Fruit fly (Drosophila melanogaster) whole organism, embryonic: ENCODE measurements around the gene CG33523.

ENCODE experiments used
- Atf-2 ChIP-seq: fragments of 200-800 bp; sonication (Bioruptor generic); optimal IDR thresholded peaks from 2 replicates; lab custom pipeline; 2016; ENCODE audit warnings: missing biosample characterization, missing genetic modification characterization
- B-H1 ChIP-seq: fragments of 200-800 bp; sonication (Bioruptor generic); IDR thresholded peaks from 3 replicates; pipeline ENCODE4 v1.3.6; 2022; ENCODE audit warnings: missing biosample characterization, missing genetic modification characterization
- Bdp1 ChIP-seq: fragments of 200-800 bp; sonication (Bioruptor generic); optimal IDR thresholded peaks from 3 replicates; lab custom pipeline; 2016; ENCODE audit warnings: missing biosample characterization, missing genetic modification characterization
- Blimp-1 ChIP-seq: fragments of 200-800 bp; sonication (Bioruptor generic); optimal IDR thresholded peaks from 3 replicates; lab custom pipeline; 2018; ENCODE audit warnings: missing biosample characterization, missing genetic modification characterization, mild to moderate bottlenecking, moderate library complexity, missing genetic modification reagents
- CG1024 ChIP-seq: fragments of 200-800 bp; sonication (Bioruptor generic); IDR thresholded peaks from 2 replicates; pipeline ENCODE4 v1.3.6; 2022; ENCODE audit warnings: missing biosample characterization, missing genetic modification characterization
- CG10267 ChIP-seq: fragments of 200-800 bp; sonication (Bioruptor generic); optimal IDR thresholded peaks from 2 replicates; lab custom pipeline; 2018; ENCODE audit warnings: missing biosample characterization, mild to moderate bottlenecking, missing genetic modification characterization, moderate library complexity
- CG10431 ChIP-seq: fragments of 200-800 bp; sonication (Bioruptor generic); optimal IDR thresholded peaks from 3 replicates; lab custom pipeline; 2018; ENCODE audit warnings: missing biosample characterization, mild to moderate bottlenecking, missing genetic modification characterization
- CG10543 ChIP-seq: fragments of 200-800 bp; sonication (Bioruptor generic); optimal IDR thresholded peaks from 3 replicates; lab custom pipeline; 2017; ENCODE audit warnings: missing biosample characterization, mild to moderate bottlenecking, missing genetic modification characterization, moderate library complexity
- CG10654 ChIP-seq: fragments of 200-800 bp; sonication (Bioruptor generic); optimal IDR thresholded peaks from 2 replicates; lab custom pipeline; 2016; ENCODE audit warnings: missing biosample characterization, missing genetic modification characterization
- CG11696 ChIP-seq: fragments of 200-800 bp; sonication (Bioruptor generic); IDR thresholded peaks from 2 replicates; pipeline ENCODE4 v1.3.6; 2022; ENCODE audit warnings: missing biosample characterization, missing genetic modification characterization
- CG12299 ChIP-seq: fragments of 200-800 bp; sonication (Bioruptor generic); optimal IDR thresholded peaks from 2 replicates; lab custom pipeline; 2018; ENCODE audit warnings: missing biosample characterization, mild to moderate bottlenecking, missing genetic modification characterization
- CG13123 ChIP-seq: fragments of 200-800 bp; sonication (Bioruptor generic); optimal IDR thresholded peaks from 2 replicates; lab custom pipeline; 2016; ENCODE audit warnings: missing biosample characterization, missing genetic modification characterization
- CG16863 ChIP-seq: fragments of 200-800 bp; sonication (Bioruptor generic); optimal IDR thresholded peaks from 3 replicates; lab custom pipeline; 2016; ENCODE audit warnings: missing biosample characterization, missing genetic modification characterization
- CG2889 ChIP-seq: fragments of 200-800 bp; sonication (Bioruptor generic); IDR thresholded peaks from 3 replicates; pipeline ENCODE4 v1.3.6; 2022; ENCODE audit warnings: missing biosample characterization, missing genetic modification characterization
- CG32532 ChIP-seq: fragments of 200-800 bp; sonication (Bioruptor generic); IDR thresholded peaks from 2 replicates; pipeline ENCODE4 v1.3.6; 2022; ENCODE audit warnings: missing biosample characterization, missing genetic modification characterization
- CG34422 ChIP-seq: fragments of 200-800 bp; sonication (Bioruptor generic); IDR thresholded peaks from 3 replicates; pipeline ENCODE4 v1.3.6; 2022; ENCODE audit warnings: missing biosample characterization, missing genetic modification characterization
- CG42726 ChIP-seq: fragments of 200-800 bp; sonication (Bioruptor generic); IDR thresholded peaks from 2 replicates; pipeline ENCODE4 v1.3.6; 2022; ENCODE audit warnings: missing biosample characterization, missing genetic modification characterization; ENCODE audit not compliant: partially characterized antibody
- CG4328 ChIP-seq: fragments of 200-800 bp; sonication (Bioruptor generic); optimal IDR thresholded peaks from 3 replicates; lab custom pipeline; 2017; ENCODE audit warnings: missing biosample characterization, missing genetic modification reagents, missing genetic modification characterization
- CG4707 ChIP-seq: fragments of 200-800 bp; sonication (Bioruptor generic); optimal IDR thresholded peaks from 2 replicates; lab custom pipeline; 2018; ENCODE audit warnings: missing biosample characterization, mild to moderate bottlenecking, missing genetic modification characterization, moderate library complexity
- CG7271 ChIP-seq: fragments of 200-800 bp; sonication (Bioruptor generic); optimal IDR thresholded peaks from 2 replicates; lab custom pipeline; 2018; ENCODE audit warnings: missing biosample characterization, mild to moderate bottlenecking, missing genetic modification characterization, moderate library complexity
- CG8281 ChIP-seq: fragments of 200-800 bp; sonication (Bioruptor generic); optimal IDR thresholded peaks from 2 replicates; lab custom pipeline; 2018; ENCODE audit warnings: missing biosample characterization, mild to moderate bottlenecking, missing genetic modification characterization, moderate library complexity
- CG8388 ChIP-seq: fragments of 200-800 bp; sonication (Bioruptor generic); optimal IDR thresholded peaks from 2 replicates; lab custom pipeline; 2019; ENCODE audit warnings: missing biosample characterization, mild to moderate bottlenecking, missing genetic modification characterization, moderate library complexity
- Dp ChIP-seq: fragments of 200-800 bp; sonication (Bioruptor generic); optimal IDR thresholded peaks from 2 replicates; lab custom pipeline; 2018; ENCODE audit warnings: missing biosample characterization, mild to moderate bottlenecking, missing genetic modification characterization, moderate library complexity
- Gsc ChIP-seq: fragments of 200-800 bp; sonication (Bioruptor generic); IDR thresholded peaks from 2 replicates; pipeline ENCODE4 v1.3.6; 2022; ENCODE audit warnings: missing biosample characterization, missing genetic modification characterization
- HLH54F ChIP-seq: fragments of 200-800 bp; sonication (Bioruptor generic); optimal IDR thresholded peaks from 3 replicates; lab custom pipeline; 2016; ENCODE audit warnings: missing biosample characterization, missing genetic modification characterization
- HmgD ChIP-seq: fragments of 200-800 bp; sonication (Bioruptor generic); optimal IDR thresholded peaks from 3 replicates; lab custom pipeline; 2016; ENCODE audit warnings: missing biosample characterization, missing genetic modification characterization
- Hr39 ChIP-seq: fragments of >200 bp; optimal IDR thresholded peaks from 2 replicates; lab custom pipeline; 2017
- Hr51 ChIP-seq, 2 experiments: fragments of 200-800 bp; sonication (Bioruptor generic); optimal IDR thresholded peaks; 2 replicates in 1 of 2; 3 replicates in 1 of 2; lab custom pipeline; 2016 to 2018; ENCODE audit warnings: missing biosample characterization in 2 of 2, missing genetic modification characterization in 2 of 2, mild to moderate bottlenecking in 1 of 2, moderate library complexity in 1 of 2
- MBD-R2 ChIP-seq: fragments of 200-800 bp; sonication (Bioruptor generic); IDR thresholded peaks from 2 replicates; pipeline ENCODE4 v1.3.6; 2022; ENCODE audit warnings: missing biosample characterization, missing genetic modification characterization
- Med ChIP-seq: fragments of 200-800 bp; sonication (Bioruptor generic); peaks from one replicate; lab custom pipeline; 2016; ENCODE audit warnings: missing biosample characterization, missing genetic modification characterization, mild to moderate bottlenecking, inconsistent platforms, moderate library complexity
- Mes4 ChIP-seq: fragments of 200-800 bp; sonication (Bioruptor generic); optimal IDR thresholded peaks from 2 replicates; lab custom pipeline; 2016; ENCODE audit warnings: missing biosample characterization, missing genetic modification characterization
- Nf-YA ChIP-seq: fragments of 200-800 bp; sonication (Bioruptor generic); IDR thresholded peaks from 2 replicates; pipeline ENCODE4 v1.3.6; 2022; ENCODE audit warnings: missing biosample characterization, missing genetic modification characterization
- Oli ChIP-seq: fragments of 200-800 bp; sonication (Bioruptor generic); optimal IDR thresholded peaks from 2 replicates; lab custom pipeline; 2018; ENCODE audit warnings: missing biosample characterization, mild to moderate bottlenecking, missing genetic modification characterization, moderate library complexity
- ab ChIP-seq: fragments of 200-800 bp; sonication (Bioruptor generic); optimal IDR thresholded peaks from 2 replicates; lab custom pipeline; 2016; ENCODE audit warnings: missing biosample characterization, missing genetic modification characterization
- aop ChIP-seq: fragments of 200-800 bp; sonication (Bioruptor generic); IDR thresholded peaks from 2 replicates; pipeline ENCODE4 v1.3.6; 2022; ENCODE audit warnings: missing biosample characterization, missing genetic modification characterization
- ash1 ChIP-seq: fragments of 200-800 bp; sonication (Bioruptor generic); optimal IDR thresholded peaks from 2 replicates; lab custom pipeline; 2018; ENCODE audit warnings: missing biosample characterization, mild to moderate bottlenecking, missing genetic modification characterization
- bab2 ChIP-seq: fragments of 200-800 bp; sonication (Bioruptor generic); optimal IDR thresholded peaks from 2 replicates; lab custom pipeline; 2016; ENCODE audit warnings: missing biosample characterization, missing genetic modification characterization
- bigmax ChIP-seq: fragments of 200-800 bp; sonication (Bioruptor generic); optimal IDR thresholded peaks from 2 replicates; lab custom pipeline; 2018; ENCODE audit warnings: missing biosample characterization, mild to moderate bottlenecking, missing genetic modification characterization
- emc ChIP-seq: fragments of 200-800 bp; sonication (Bioruptor generic); optimal IDR thresholded peaks from 2 replicates; lab custom pipeline; 2016; ENCODE audit warnings: missing biosample characterization, missing genetic modification characterization
- ewg ChIP-seq: fragments of 200-800 bp; sonication (Bioruptor generic); optimal IDR thresholded peaks from 3 replicates; lab custom pipeline; 2017; ENCODE audit warnings: mild to moderate bottlenecking, missing biosample characterization, missing genetic modification reagents, missing genetic modification characterization
- eyg ChIP-seq: fragments of 200-800 bp; sonication (Bioruptor generic); optimal IDR thresholded peaks from 3 replicates; lab custom pipeline; 2016; ENCODE audit warnings: missing biosample characterization, missing genetic modification characterization
- fd102C ChIP-seq: fragments of 200-800 bp; sonication (Bioruptor generic); optimal IDR thresholded peaks from 2 replicates; lab custom pipeline; 2018; ENCODE audit warnings: missing biosample characterization, mild to moderate bottlenecking, missing genetic modification characterization, moderate library complexity
- gem ChIP-seq: fragments of 200-800 bp; sonication (Bioruptor generic); optimal IDR thresholded peaks from 2 replicates; lab custom pipeline; 2019; ENCODE audit warnings: missing biosample characterization, mild to moderate bottlenecking, missing genetic modification characterization, moderate library complexity
- klu ChIP-seq: fragments of 200-800 bp; sonication (Bioruptor generic); IDR thresholded peaks from 2 replicates; pipeline ENCODE4 v1.3.6; 2022; ENCODE audit warnings: missing biosample characterization, missing genetic modification characterization
- luna ChIP-seq: fragments of 200-800 bp; sonication (Bioruptor generic); optimal IDR thresholded peaks from 2 replicates; lab custom pipeline; 2016; ENCODE audit warnings: missing biosample characterization, missing genetic modification characterization
- p53 ChIP-seq: fragments of 200-800 bp; sonication (Bioruptor generic); optimal IDR thresholded peaks from 2 replicates; lab custom pipeline; 2016; ENCODE audit warnings: missing biosample characterization, missing genetic modification characterization
- pros ChIP-seq: fragments of 200-800 bp; sonication (Bioruptor generic); optimal IDR thresholded peaks from 3 replicates; lab custom pipeline; 2019; ENCODE audit warnings: missing biosample characterization, mild to moderate bottlenecking, missing genetic modification characterization, moderate library complexity
- psq ChIP-seq: fragments of 200-800 bp; sonication (Bioruptor generic); optimal IDR thresholded peaks from 2 replicates; lab custom pipeline; 2017; ENCODE audit warnings: missing biosample characterization, missing genetic modification characterization
- sr ChIP-seq: fragments of 200-800 bp; sonication (Bioruptor generic); IDR thresholded peaks from 3 replicates; pipeline ENCODE4 v1.3.6; 2022; ENCODE audit warnings: missing biosample characterization, missing genetic modification characterization
- tna ChIP-seq: fragments of 200-800 bp; sonication (Bioruptor generic); IDR thresholded peaks from 2 replicates; pipeline ENCODE4 v1.3.6; 2022; ENCODE audit warnings: missing biosample characterization, missing genetic modification characterization; ENCODE audit not compliant: partially characterized antibody
- usp ChIP-seq: fragments of >200 bp; optimal IDR thresholded peaks from 2 replicates; lab custom pipeline; 2017; ENCODE audit warnings: missing biosample characterization, missing genetic modification characterization
- zen2 ChIP-seq: fragments of 200-800 bp; sonication (Bioruptor generic); IDR thresholded peaks from 3 replicates; pipeline ENCODE4 v1.3.6; 2022; ENCODE audit warnings: missing biosample characterization, missing genetic modification characterization; ENCODE audit not compliant: partially characterized antibody

The CG33523 gene

dm6 chr3L:5920778-5921177 lies 2.9 kb upstream of the CG33523 start (continued):
- TF ChIP-seq CG42726 (GFP tag; lab: Robert Waterston, UW), result no peak
- peak; percentile 35 for TF ChIP-seq CG8388 (GFP tag; lab: Kevin White, UChicago)
- TF ChIP-seq CG12299, result no peak
- no peak for TF ChIP-seq CG10267
- TF ChIP-seq ash1 (GFP tag; lab: Kevin White, UChicago), result no peak
- no peak for TF ChIP-seq bigmax (GFP tag; lab: Kevin White, UChicago)
- no peak for TF ChIP-seq klu (GFP tag; lab: Robert Waterston, UW)
- TF ChIP-seq CG2889 (GFP tag; lab: Robert Waterston, UW), result no peak
- TF ChIP-seq HmgD, result no peak
- TF ChIP-seq CG4707 (GFP tag; lab: Kevin White, UChicago), result no peak
- TF ChIP-seq CG32532, result no peak; the same call in 1 of the 2 replicates
- TF ChIP-seq Bdp1 (GFP tag; lab: Kevin White, UChicago), result no peak
- no peak for TF ChIP-seq CG16863 (GFP tag; lab: Kevin White, UChicago)
- TF ChIP-seq CG10654 (GFP tag; lab: Kevin White, UChicago), result no peak
- TF ChIP-seq Hr39 (lab: Kevin White, UChicago), result no peak
- no peak for TF ChIP-seq p53 (GFP tag; lab: Kevin White, UChicago)
- no peak for TF ChIP-seq pros (GFP tag; lab: Kevin White, UChicago)
- TF ChIP-seq Oli, result peak; percentile 4
- TF ChIP-seq Gsc (GFP tag; lab: Robert Waterston, UW), result no peak
- peak; percentile 47 for TF ChIP-seq CG11696 (GFP tag; lab: Robert Waterston, UW)
- no peak for TF ChIP-seq emc (GFP tag; lab: Kevin White, UChicago)
- peak; percentile 64 for TF ChIP-seq psq (GFP tag; lab: Kevin White, UChicago)
- TF ChIP-seq luna (GFP tag; lab: Kevin White, UChicago), result no peak
- TF ChIP-seq CG4328, result no peak
- no peak for TF ChIP-seq Med
- no peak for TF ChIP-seq Nf-YA (GFP tag; lab: Robert Waterston, UW)
- no peak for TF ChIP-seq eyg (GFP tag; lab: Kevin White, UChicago)
- TF ChIP-seq Dp (GFP tag; lab: Kevin White, UChicago), result no peak
- no peak for TF ChIP-seq Atf-2
- TF ChIP-seq CG8281, result no peak
- TF ChIP-seq CG10431 (GFP tag; lab: Kevin White, UChicago), result no peak
- no peak for TF ChIP-seq gem (tag; lab: Kevin White, UChicago)
- TF ChIP-seq ewg (GFP tag; lab: Kevin White, UChicago), result peak; percentile 86
- TF ChIP-seq aop (GFP tag; lab: Robert Waterston, UW), result no peak
- no peak for TF ChIP-seq B-H1
- TF ChIP-seq sr, result no peak
- no peak for TF ChIP-seq HLH54F (GFP tag; lab: Kevin White, UChicago)
- no peak for TF ChIP-seq Mes4
- no peak for TF ChIP-seq usp (GFP tag; lab: Kevin White, UChicago)
- TF ChIP-seq CG1024 (GFP tag; lab: Robert Waterston, UW), result no peak
- peak; percentile 4 for TF ChIP-seq CG10543 (GFP tag; lab: Kevin White, UChicago)
- TF ChIP-seq Blimp-1, result peak; percentile 22
- TF ChIP-seq CG34422 (GFP tag; lab: Robert Waterston, UW), result peak; percentile 37; the same call in 1 of the 3 replicates
- no peak for TF ChIP-seq MBD-R2 (GFP tag; lab: Robert Waterston, UW)
- no peak for TF ChIP-seq CG13123 (GFP tag; lab: Kevin White, UChicago)
- TF ChIP-seq fd102C (GFP tag; lab: Kevin White, UChicago), result no peak
- TF ChIP-seq CG7271 (tag; lab: Kevin White, UChicago), result no peak
- TF ChIP-seq bab2 (GFP tag; lab: Kevin White, UChicago), result no peak
- no peak for TF ChIP-seq ab (GFP tag; lab: Kevin White, UChicago)
- TF ChIP-seq zen2 (GFP tag; lab: Robert Waterston, UW), result no peak
- no peak for TF ChIP-seq tna (GFP tag; lab: Robert Waterston, UW)
- no peak for TF ChIP-seq Hr51 (GFP tag; optimal IDR thresholded peaks at IDR 0.05; lab: Kevin White, UChicago)
